Worm (Caenorhabditis elegans) whole organism, young adult: Measurements from ENCODE around the gene C46F11.5.

ENCODE experiments used
- B0035.1 ChIP-seq: sonication (generic microtip); optimal IDR thresholded peaks from 2 replicates; lab custom pipeline; 2016; ENCODE audit warnings: missing genetic modification characterization, mild to moderate bottlenecking, missing compliant biosample characterization, missing genotype, missing genetic modification reagents
- D2030.7 ChIP-seq: fragments of 200-800 bp; sonication (Bioruptor generic); IDR thresholded peaks from 2 replicates; pipeline ENCODE4 v1.3.6; 2022; ENCODE audit warnings: missing genetic modification reagents, missing genetic modification characterization, missing compliant biosample characterization
- F23B12.7 ChIP-seq: sonication (generic microtip); optimal IDR thresholded peaks from 2 replicates; lab custom pipeline; 2017; ENCODE audit warnings: missing genetic modification characterization, mild to moderate bottlenecking, missing compliant biosample characterization, antibody characterized with exemption, moderate library complexity; ENCODE audit not compliant: insufficient read depth
- F33H1.4 ChIP-seq: fragments of 200-800 bp; sonication (Bioruptor generic); IDR thresholded peaks from 2 replicates; pipeline ENCODE4 v1.3.6; 2022; ENCODE audit warnings: missing genetic modification reagents, missing genetic modification characterization, missing compliant biosample characterization
- F37B4.10 ChIP-seq: fragments of 200-800 bp; sonication (Bioruptor generic); IDR thresholded peaks from 2 replicates; pipeline ENCODE4 v1.3.6; 2022; ENCODE audit warnings: missing genetic modification characterization, missing compliant biosample characterization
- F52B5.7 ChIP-seq: sonication (generic microtip); optimal IDR thresholded peaks from 2 replicates; lab custom pipeline; 2016; ENCODE audit warnings: mild to moderate bottlenecking, missing genetic modification characterization, missing compliant biosample characterization
- F55B11.4 ChIP-seq: sonication (generic microtip); optimal IDR thresholded peaks from 2 replicates; lab custom pipeline; 2016; ENCODE audit warnings: missing compliant biosample characterization, missing genetic modification characterization, borderline replicate concordance; ENCODE audit not compliant: insufficient read depth
- T07F8.4 ChIP-seq: sonication (generic microtip); optimal IDR thresholded peaks from 2 replicates; lab custom pipeline; 2016; ENCODE audit warnings: mild to moderate bottlenecking, missing genetic modification characterization, moderate library complexity, missing compliant biosample characterization
- T26A5.8 ChIP-seq: sonication (generic microtip); optimal IDR thresholded peaks from 2 replicates; lab custom pipeline; 2016; ENCODE audit warnings: missing genetic modification characterization, missing compliant biosample characterization
- atf-7 ChIP-seq: sonication (generic microtip); optimal IDR thresholded peaks from 2 replicates; lab custom pipeline; 2017; ENCODE audit warnings: mild to moderate bottlenecking, missing genetic modification characterization, missing compliant biosample characterization
- attf-3 ChIP-seq: fragments of 200-800 bp; sonication (Bioruptor generic); conservative IDR thresholded peaks from 2 replicates; pipeline ENCODE4 v1.3.6; 2022; ENCODE audit warnings: missing genetic modification reagents, missing genetic modification characterization, missing compliant biosample characterization
- cebp-1 ChIP-seq, 2 experiments: fragments of 200-800 bp in 1 of 2; sonication (Bioruptor generic) in 1 of 2; sonication (generic microtip) in 1 of 2; IDR thresholded peaks in 1 of 2; optimal IDR thresholded peaks in 1 of 2; 2 replicates each; pipeline versions ENCODE4 v1.3.6 to Lab custom; 2017 to 2022; ENCODE audit warnings: missing compliant biosample characterization in 2 of 2, missing genetic modification characterization in 2 of 2, mild to moderate bottlenecking in 1 of 2, missing genetic modification reagents in 1 of 2, moderate library complexity in 1 of 2
- ceh-100 ChIP-seq: fragments of 200-800 bp; sonication (Bioruptor generic); IDR thresholded peaks from 2 replicates; pipeline ENCODE4 v1.3.6; 2022; ENCODE audit warnings: missing genetic modification reagents, missing genetic modification characterization, missing compliant biosample characterization
- ceh-79 ChIP-seq: sonication (generic microtip); optimal IDR thresholded peaks from 2 replicates; lab custom pipeline; 2017; ENCODE audit warnings: mild to moderate bottlenecking, missing genetic modification characterization, missing compliant biosample characterization
- ceh-91 ChIP-seq: fragments of 200-800 bp; sonication (Bioruptor generic); IDR thresholded peaks from 2 replicates; pipeline ENCODE4 v1.3.6; 2022; ENCODE audit warnings: missing genetic modification reagents, missing genetic modification characterization, missing compliant biosample characterization
- dox-1 ChIP-seq: fragments of 200-800 bp; sonication (Bioruptor generic); IDR thresholded peaks from 2 replicates; pipeline ENCODE4 v1.3.6; 2022; ENCODE audit warnings: missing genetic modification reagents, missing genetic modification characterization, missing compliant biosample characterization
- dpl-1 ChIP-seq: fragments of 150-350 bp; optimal IDR thresholded peaks from 2 replicates; lab custom pipeline; 2014; ENCODE audit warnings: missing biosample characterization, missing genetic modification reagents, missing genetic modification characterization
- efl-1 ChIP-seq: fragments of 150-350 bp; optimal IDR thresholded peaks from 2 replicates; lab custom pipeline; 2014; ENCODE audit warnings: missing biosample characterization, missing genetic modification reagents, missing genetic modification characterization
- egl-18 ChIP-seq: fragments of 200-800 bp; sonication (Bioruptor generic); IDR thresholded peaks from 2 replicates; pipeline ENCODE4 v1.3.6; 2022; ENCODE audit warnings: missing genetic modification reagents, missing genetic modification characterization, missing compliant biosample characterization
- egl-44 ChIP-seq: fragments of 200-800 bp; sonication (Bioruptor generic); IDR thresholded peaks from 2 replicates; pipeline ENCODE4 v1.3.6; 2022; ENCODE audit warnings: missing genetic modification reagents, missing genetic modification characterization, missing compliant biosample characterization
- him-1 ChIP-seq: sonication (generic microtip); optimal IDR thresholded peaks from 2 replicates; lab custom pipeline; 2016; ENCODE audit warnings: missing genotype, missing genetic modification reagents, missing genetic modification characterization, missing compliant biosample characterization
- lin-26 ChIP-seq: fragments of 200-800 bp; sonication (Bioruptor generic); IDR thresholded peaks from 2 replicates; pipeline ENCODE4 v1.3.6; 2022; ENCODE audit warnings: missing genetic modification reagents, missing genetic modification characterization, missing compliant biosample characterization
- lin-35 ChIP-seq, 3 experiments: fragments of 150-350 bp in 2 of 3; sonication (generic microtip) in 1 of 3; optimal IDR thresholded peaks; 2 replicates each; lab custom pipeline; 2014 to 2018; ENCODE audit warnings: missing biosample characterization in 3 of 3, missing genetic modification characterization in 3 of 3, missing genetic modification reagents in 3 of 3
- lin-54 ChIP-seq: fragments of 200-800 bp; sonication (Bioruptor generic); optimal IDR thresholded peaks from 2 replicates; lab custom pipeline; 2018; ENCODE audit warnings: mild to moderate bottlenecking, missing genetic modification characterization, missing compliant biosample characterization
- lir-1 ChIP-seq: fragments of 200-800 bp; sonication (Bioruptor generic); conservative IDR thresholded peaks from 2 replicates; pipeline ENCODE4 v1.3.6; 2022; ENCODE audit warnings: missing genetic modification reagents, missing genetic modification characterization, missing compliant biosample characterization
- lsl-1 ChIP-seq: fragments of 200-800 bp; sonication (Bioruptor generic); optimal IDR thresholded peaks from 2 replicates; lab custom pipeline; 2018; ENCODE audit warnings: mild to moderate bottlenecking, missing genetic modification characterization, moderate library complexity, missing compliant biosample characterization
- madf-6 ChIP-seq: fragments of 200-800 bp; sonication (Bioruptor generic); IDR thresholded peaks from 2 replicates; pipeline ENCODE4 v1.3.6; 2022; ENCODE audit warnings: missing genetic modification reagents, missing genetic modification characterization, missing compliant biosample characterization
- madf-8 ChIP-seq: fragments of 200-800 bp; sonication (Bioruptor generic); conservative IDR thresholded peaks from 2 replicates; pipeline ENCODE4 v1.3.6; 2022; ENCODE audit warnings: missing genetic modification reagents, missing genetic modification characterization, missing compliant biosample characterization
- mcd-1 ChIP-seq: fragments of 200-800 bp; sonication (Bioruptor generic); IDR thresholded peaks from 2 replicates; pipeline ENCODE4 v1.3.6; 2022; ENCODE audit warnings: missing genetic modification reagents, missing genetic modification characterization, missing compliant biosample characterization
- mel-28 ChIP-seq: sonication (generic microtip); optimal IDR thresholded peaks from 2 replicates; lab custom pipeline; 2016; ENCODE audit warnings: borderline replicate concordance, mild to moderate bottlenecking, missing genetic modification characterization, missing compliant biosample characterization
- mxl-1 ChIP-seq: sonication (generic microtip); optimal IDR thresholded peaks from 2 replicates; lab custom pipeline; 2016; ENCODE audit warnings: missing genetic modification characterization, missing compliant biosample characterization
- nfya-1 ChIP-seq: sonication (generic microtip); optimal IDR thresholded peaks from 2 replicates; lab custom pipeline; 2017; ENCODE audit warnings: antibody characterized with exemption, missing compliant biosample characterization, missing genetic modification characterization, borderline replicate concordance; ENCODE audit not compliant: insufficient read depth
- nhr-120 ChIP-seq: fragments of 200-800 bp; sonication (Bioruptor generic); IDR thresholded peaks from 2 replicates; pipeline ENCODE4 v1.3.6; 2022; ENCODE audit warnings: missing genetic modification characterization, missing compliant biosample characterization
- nhr-179 ChIP-seq: sonication (generic microtip); optimal IDR thresholded peaks from 2 replicates; lab custom pipeline; 2016; ENCODE audit warnings: mild to moderate bottlenecking, missing genetic modification characterization, missing compliant biosample characterization
- nhr-80 ChIP-seq: sonication (generic microtip); optimal IDR thresholded peaks from 2 replicates; lab custom pipeline; 2016; ENCODE audit warnings: missing genetic modification characterization, missing compliant biosample characterization
- nhr-90 ChIP-seq: sonication (generic microtip); optimal IDR thresholded peaks from 2 replicates; lab custom pipeline; 2016; ENCODE audit warnings: missing genotype, mild to moderate bottlenecking, missing genetic modification characterization, missing compliant biosample characterization
- rcor-1 ChIP-seq: fragments of 200-800 bp; sonication (Bioruptor generic); IDR thresholded peaks from 2 replicates; pipeline ENCODE4 v1.3.6; 2022; ENCODE audit warnings: missing genetic modification reagents, missing genetic modification characterization, missing compliant biosample characterization
- snpc-1.1 ChIP-seq: sonication (generic microtip); optimal IDR thresholded peaks from 2 replicates; lab custom pipeline; 2017; ENCODE audit warnings: missing genetic modification characterization, mild to moderate bottlenecking, missing compliant biosample characterization, antibody characterized with exemption, moderate library complexity, missing genotype, missing genetic modification reagents; ENCODE audit not compliant: insufficient read depth
- unc-130 ChIP-seq: sonication (generic microtip); optimal IDR thresholded peaks from 2 replicates; lab custom pipeline; 2016; ENCODE audit warnings: missing genetic modification reagents, missing genetic modification characterization, missing compliant biosample characterization
- unc-62 ChIP-seq: fragments of 150-350 bp; optimal IDR thresholded peaks from 2 replicates; lab custom pipeline; 2014; ENCODE audit warnings: missing biosample characterization, missing genetic modification reagents, missing genetic modification characterization
- xnd-1 ChIP-seq: sonication (generic microtip); optimal IDR thresholded peaks from 2 replicates; lab custom pipeline; 2016; ENCODE audit warnings: missing genotype, missing genetic modification reagents, missing genetic modification characterization, missing compliant biosample characterization
- zfh-2 ChIP-seq: fragments of 200-800 bp; sonication (Bioruptor generic); conservative IDR thresholded peaks from 2 replicates; pipeline ENCODE4 v1.3.6; 2022; ENCODE audit warnings: missing genetic modification reagents, missing genetic modification characterization, missing compliant biosample characterization
- zim-3 ChIP-seq: sonication (generic microtip); optimal IDR thresholded peaks from 2 replicates; lab custom pipeline; 2017; ENCODE audit warnings: mild to moderate bottlenecking, missing genetic modification characterization, moderate library complexity, missing compliant biosample characterization
- ztf-18 ChIP-seq: sonication (generic microtip); optimal IDR thresholded peaks from 2 replicates; lab custom pipeline; 2016; ENCODE audit warnings: missing genotype, mild to moderate bottlenecking, missing genetic modification characterization, missing compliant biosample characterization
- ztf-25 ChIP-seq: fragments of 200-800 bp; sonication (Bioruptor generic); IDR thresholded peaks from 2 replicates; pipeline ENCODE4 v1.3.6; 2022; ENCODE audit warnings: missing genetic modification reagents, missing genetic modification characterization, missing compliant biosample characterization

Gene C46F11.5

ce11 chrIII:3652427-3652826, 5.0 kb downstream of the C46F11.5 start:
- TF ChIP-seq egl-18 (GFP tag; lab: Robert Waterston, UW) (0 out of 2 replicates have a peak, but pooled peaks have one; percentile 11), nhr-120 (GFP tag; lab: Robert Waterston, UW) (no peak)

- TF ChIP-seq snpc-1.1 (tag; lab: Kevin White, UChicago) (no peak), rcor-1 (GFP tag; lab: Robert Waterston, UW) (no peak), F55B11.4 (no peak), egl-18 (GFP tag; lab: Robert Waterston, UW) (no peak), atf-7 (no peak), cebp-1 (GFP tag; IDR thresholded peaks at IDR 0.05; lab: Robert Waterston, UW) (no peak), cebp-1 (tag; optimal IDR thresholded peaks at IDR 0.05; lab: Kevin White, UChicago) (peak; percentile 14), dox-1 (peak; percentile 45; the same call in 1 of the 2 replicates), ceh-91 (GFP tag; lab: Robert Waterston, UW) (no peak), unc-130 (GFP tag; lab: Kevin White, UChicago) (no peak), ztf-25 (GFP tag; lab: Robert Waterston, UW) (no peak), F37B4.10 (no peak), lin-26 (no peak), nfya-1 (tag; lab: Kevin White, UChicago) (no peak), B0035.1 (tag; lab: Kevin White, UChicago) (no peak), zim-3 (no peak), lin-35 (GFP tag; optimal IDR thresholded peaks at IDR 0.05; lab: Kevin White, UChicago) (peak in 1 of 3 experiments; percentile 33), efl-1 (peak; percentile 55), lir-1 (GFP tag; lab: Robert Waterston, UW) (no peak), F52B5.7 (tag; lab: Kevin White, UChicago) (no peak), mxl-1 (no peak), him-1 (tag; lab: Kevin White, UChicago) (peak; percentile 8), nhr-179 (tag; lab: Kevin White, UChicago) (no peak), T26A5.8 (tag; lab: Kevin White, UChicago) (no peak), dpl-1 (GFP tag; lab: Kevin White, UChicago) (peak; percentile 36), ceh-79 (no peak), egl-44 (GFP tag; lab: Robert Waterston, UW) (no peak), F23B12.7 (tag; lab: Kevin White, UChicago) (no peak), xnd-1 (tag; lab: Kevin White, UChicago) (peak; percentile 16), madf-6 (peak; percentile 70), ceh-100 (GFP tag; lab: Robert Waterston, UW) (peak; percentile 15; the same call in 1 of the 2 replicates), D2030.7 (GFP tag; lab: Robert Waterston, UW) (peak; percentile 39; the same call in 1 of the 2 replicates), ztf-18 (no peak), mel-28 (tag; lab: Kevin White, UChicago) (no peak), lin-54 (peak; percentile 45), zfh-2 (GFP tag; lab: Robert Waterston, UW) (no peak), unc-62 (no peak), T07F8.4 (no peak), nhr-90 (tag; lab: Kevin White, UChicago) (no peak), madf-8 (GFP tag; lab: Robert Waterston, UW) (0 out of 2 replicates have a peak, but pooled peaks have one; percentile 21), nhr-80 (tag; lab: Kevin White, UChicago) (no peak), F33H1.4 (GFP tag; lab: Robert Waterston, UW) (0 out of 2 replicates have a peak, but pooled peaks have one; percentile 12), attf-3 (GFP tag; lab: Robert Waterston, UW) (no peak), lsl-1 (GFP tag; lab: Kevin White, UChicago) (peak; percentile 34), mcd-1 (peak; percentile 27; the same call in 1 of the 2 replicates)
These were observed 6.6 kb downstream of the C46F11.5 start, which contains the start of the genes madf-8 and gsr-1 for ce11 chrIII:3650677-3651315. Gene madf-8, minus strand, starts transcription at chrIII:3650832. Gene gsr-1, plus strand, starts transcription at chrIII:3650907.
